Worm (Caenorhabditis elegans) whole organism, L4 larva: ENCODE data around the gene F15D4.4.

Source experiments
- F44E2.7 ChIP-seq: fragments of 200-800 bp; sonication (Bioruptor generic); IDR thresholded peaks from 2 replicates; pipeline ENCODE4 v2.1.2; 2022; ENCODE audit warnings: missing genetic modification characterization, missing compliant biosample characterization
- Y48G9A.11 ChIP-seq: fragments of 200-800 bp; sonication (Bioruptor generic); IDR thresholded peaks from 2 replicates; pipeline ENCODE4 v1.3.6; 2022; ENCODE audit warnings: missing genetic modification reagents, missing genetic modification characterization, missing compliant biosample characterization
- Y5F2A.4 ChIP-seq: fragments of 200-800 bp; sonication (Bioruptor generic); optimal IDR thresholded peaks from 2 replicates; lab custom pipeline; 2018; ENCODE audit warnings: mild to moderate bottlenecking, missing genetic modification characterization, missing compliant biosample characterization
- ZK337.2 ChIP-seq: fragments of 200-800 bp; sonication (Bioruptor generic); IDR thresholded peaks from 2 replicates; pipeline ENCODE4 v1.3.6; 2022; ENCODE audit warnings: missing genetic modification reagents, missing genetic modification characterization, missing compliant biosample characterization
- aha-1 ChIP-seq: fragments of 150-350 bp; peaks from one replicate; lab custom pipeline; 2014; ENCODE audit warnings: missing biosample characterization, missing genetic modification characterization
- attf-4 ChIP-seq: sonication (generic microtip); optimal IDR thresholded peaks from 3 replicates; lab custom pipeline; 2017; ENCODE audit warnings: missing biosample characterization, missing genetic modification characterization
- ctbp-1 ChIP-seq: fragments of 200-800 bp; sonication (Bioruptor generic); IDR thresholded peaks from 2 replicates; pipeline ENCODE4 v1.3.6; 2022; ENCODE audit warnings: missing genetic modification reagents, missing genetic modification characterization, missing compliant biosample characterization
- daf-12 ChIP-seq: fragments of 150-350 bp; optimal IDR thresholded peaks from 2 replicates; lab custom pipeline; 2014; ENCODE audit warnings: missing biosample characterization, missing genetic modification reagents, missing genetic modification characterization
- daf-8 ChIP-seq: fragments of 200-800 bp; sonication (Bioruptor generic); IDR thresholded peaks from 2 replicates; pipeline ENCODE4 v1.3.6; 2022; ENCODE audit warnings: missing genetic modification characterization, missing compliant biosample characterization
- dmd-6 ChIP-seq: fragments of 200-800 bp; sonication (Bioruptor generic); IDR thresholded peaks from 2 replicates; pipeline ENCODE4 v1.3.6; 2022; ENCODE audit warnings: missing genetic modification reagents, missing genetic modification characterization, missing compliant biosample characterization
- dmd-8 ChIP-seq: fragments of 200-800 bp; sonication (Bioruptor generic); IDR thresholded peaks from 2 replicates; pipeline ENCODE4 v1.3.6; 2022; ENCODE audit warnings: missing genetic modification characterization, missing compliant biosample characterization
- duxl-1 ChIP-seq: sonication (generic microtip); optimal IDR thresholded peaks from 2 replicates; lab custom pipeline; 2016; ENCODE audit warnings: mild to moderate bottlenecking, missing genetic modification characterization, moderate library complexity, missing compliant biosample characterization; ENCODE audit not compliant: poor library complexity
- egl-43 ChIP-seq: fragments of 200-800 bp; sonication (Bioruptor generic); IDR thresholded peaks from 2 replicates; pipeline ENCODE4 v1.3.6; 2022; ENCODE audit warnings: missing genetic modification reagents, missing genetic modification characterization, missing compliant biosample characterization
- gei-8 ChIP-seq: fragments of 200-800 bp; sonication (Bioruptor generic); optimal IDR thresholded peaks from 2 replicates; lab custom pipeline; 2018; ENCODE audit warnings: mild to moderate bottlenecking, missing genetic modification characterization, missing compliant biosample characterization
- hif-1 ChIP-seq, 2 experiments: sonication (generic microtip); optimal IDR thresholded peaks; 2 replicates each; lab custom pipeline; 2016 to 2017; ENCODE audit warnings: missing compliant biosample characterization in 2 of 2, missing genetic modification characterization in 2 of 2, missing genetic modification reagents in 2 of 2, missing genotype in 2 of 2, mild to moderate bottlenecking in 1 of 2
- hlh-11 ChIP-seq: fragments of 200-800 bp; sonication (Bioruptor generic); optimal IDR thresholded peaks from 2 replicates; lab custom pipeline; 2018; ENCODE audit warnings: mild to moderate bottlenecking, missing genetic modification characterization, missing compliant biosample characterization
- hlh-30 ChIP-seq: sonication (generic microtip); optimal IDR thresholded peaks from 2 replicates; lab custom pipeline; 2017; ENCODE audit warnings: antibody characterized with exemption, mild to moderate bottlenecking, missing genetic modification characterization, missing compliant biosample characterization; ENCODE audit not compliant: insufficient read depth
- hmg-1.1 ChIP-seq: fragments of 200-800 bp; sonication (Bioruptor generic); IDR thresholded peaks from 2 replicates; pipeline ENCODE4 v1.3.6; 2022; ENCODE audit warnings: missing genetic modification reagents, missing genetic modification characterization, missing compliant biosample characterization
- lin-39 ChIP-seq: fragments of 150-350 bp; optimal IDR thresholded peaks from 2 replicates; lab custom pipeline; 2014; ENCODE audit warnings: missing biosample characterization, missing genetic modification reagents, missing genetic modification characterization
- lsy-2 ChIP-seq, 2 experiments: fragments of 150-350 bp in 1 of 2; sonication (generic microtip) in 1 of 2; optimal IDR thresholded peaks; 2 replicates each; lab custom pipeline; 2014 to 2017; ENCODE audit warnings: missing biosample characterization in 2 of 2, missing genetic modification characterization in 2 of 2
- madf-5 ChIP-seq, 2 experiments: fragments of 200-800 bp; sonication (Bioruptor generic); IDR thresholded peaks; 2 replicates each; pipeline ENCODE4 v1.3.6; 2022; ENCODE audit warnings: missing compliant biosample characterization in 2 of 2, missing genetic modification characterization in 2 of 2
- mdt-29 ChIP-seq: fragments of 200-800 bp; sonication (Bioruptor generic); IDR thresholded peaks from 2 replicates; pipeline ENCODE4 v1.3.6; 2022; ENCODE audit warnings: missing genetic modification reagents, missing genetic modification characterization, missing compliant biosample characterization
- mep-1 ChIP-seq: fragments of 150-350 bp; sonication (generic microtip); optimal IDR thresholded peaks from 3 replicates; lab custom pipeline; 2014; ENCODE audit warnings: missing biosample characterization, missing genetic modification characterization
- mes-2 ChIP-seq: sonication (generic microtip); optimal IDR thresholded peaks from 2 replicates; lab custom pipeline; 2016; ENCODE audit warnings: missing genotype, mild to moderate bottlenecking, missing genetic modification characterization, missing compliant biosample characterization; ENCODE audit not compliant: poor library complexity, severe bottlenecking
- mxl-2 ChIP-seq: fragments of 200-800 bp; sonication (Bioruptor generic); conservative IDR thresholded peaks from 2 replicates; pipeline ENCODE4 v1.3.6; 2022; ENCODE audit warnings: missing genetic modification reagents, missing genetic modification characterization, missing compliant biosample characterization
- mxl-3 ChIP-seq: fragments of 200-800 bp; sonication (Bioruptor generic); optimal IDR thresholded peaks from 2 replicates; lab custom pipeline; 2018; ENCODE audit warnings: mild to moderate bottlenecking, missing genetic modification characterization, missing compliant biosample characterization
- nhr-28 ChIP-seq: fragments of 150-350 bp; optimal IDR thresholded peaks from 2 replicates; lab custom pipeline; 2014; ENCODE audit warnings: missing biosample characterization, missing genetic modification characterization
- nhr-41 ChIP-seq: fragments of 200-800 bp; sonication (Bioruptor generic); IDR thresholded peaks from 2 replicates; pipeline ENCODE4 v1.3.6; 2022; ENCODE audit warnings: missing genetic modification reagents, missing genetic modification characterization, missing compliant biosample characterization
- nhr-48 ChIP-seq: sonication (generic microtip); optimal IDR thresholded peaks from 2 replicates; lab custom pipeline; 2016; ENCODE audit warnings: mild to moderate bottlenecking, missing genetic modification characterization, missing compliant biosample characterization
- nhr-77 ChIP-seq: fragments of 150-350 bp; optimal IDR thresholded peaks from 2 replicates; lab custom pipeline; 2014; ENCODE audit warnings: missing biosample characterization, missing genetic modification characterization
- pha-4 ChIP-seq, 2 experiments: fragments of 150-350 bp in 1 of 2; fragments of 200-800 bp in 1 of 2; sonication (Bioruptor generic) in 1 of 2; IDR thresholded peaks in 1 of 2; optimal IDR thresholded peaks in 1 of 2; 2 replicates each; pipeline versions ENCODE4 v1.3.6 to Lab custom; 2014 to 2022; ENCODE audit warnings: missing genetic modification characterization in 2 of 2, missing genetic modification reagents in 2 of 2, missing biosample characterization in 1 of 2, missing compliant biosample characterization in 1 of 2
- php-3 ChIP-seq: fragments of 200-800 bp; sonication (Bioruptor generic); IDR thresholded peaks from 2 replicates; pipeline ENCODE4 v1.3.6; 2022; ENCODE audit warnings: missing genetic modification reagents, missing genetic modification characterization, missing compliant biosample characterization
- set-16 ChIP-seq: fragments of 200-800 bp; sonication (Bioruptor generic); IDR thresholded peaks from 2 replicates; pipeline ENCODE4 v1.3.6; 2022; ENCODE audit warnings: missing genetic modification reagents, missing genetic modification characterization, missing compliant biosample characterization
- snpc-1.2 ChIP-seq: fragments of 200-800 bp; sonication (Bioruptor generic); IDR thresholded peaks from 2 replicates; pipeline ENCODE4 v1.3.6; 2022; ENCODE audit warnings: missing genetic modification reagents, missing genetic modification characterization, missing compliant biosample characterization
- tag-97 ChIP-seq: fragments of 200-800 bp; sonication (Bioruptor generic); IDR thresholded peaks from 2 replicates; pipeline ENCODE4 v1.3.6; 2022; ENCODE audit warnings: missing genetic modification characterization, missing compliant biosample characterization
- unc-39 ChIP-seq: sonication (generic microtip); optimal IDR thresholded peaks from 2 replicates; lab custom pipeline; 2017; ENCODE audit warnings: missing biosample characterization, missing genetic modification characterization
- unc-62 ChIP-seq, 3 experiments: fragments of 150-350 bp in 1 of 3; sonication (generic microtip); optimal IDR thresholded peaks in 2 of 3; peaks in 1 of 3; 1 replicate in 1 of 3; 2 replicates in 2 of 3; lab custom pipeline; 2014 to 2017; ENCODE audit warnings: missing biosample characterization in 3 of 3, missing genetic modification characterization in 3 of 3, missing genetic modification reagents in 3 of 3, missing genotype in 1 of 3
- vab-7 ChIP-seq: fragments of 200-800 bp; sonication (Bioruptor generic); IDR thresholded peaks from 2 replicates; pipeline ENCODE4 v1.3.6; 2022; ENCODE audit warnings: missing genetic modification reagents, missing genetic modification characterization, missing compliant biosample characterization
- zag-1 ChIP-seq: fragments of 150-350 bp; optimal IDR thresholded peaks from 2 replicates; lab custom pipeline; 2014; ENCODE audit warnings: missing biosample characterization, missing genetic modification characterization
- ztf-7 ChIP-seq: fragments of 150-350 bp; optimal IDR thresholded peaks from 2 replicates; lab custom pipeline; 2014; ENCODE audit warnings: missing biosample characterization, missing genetic modification characterization

F15D4.4 gene

DNA sequence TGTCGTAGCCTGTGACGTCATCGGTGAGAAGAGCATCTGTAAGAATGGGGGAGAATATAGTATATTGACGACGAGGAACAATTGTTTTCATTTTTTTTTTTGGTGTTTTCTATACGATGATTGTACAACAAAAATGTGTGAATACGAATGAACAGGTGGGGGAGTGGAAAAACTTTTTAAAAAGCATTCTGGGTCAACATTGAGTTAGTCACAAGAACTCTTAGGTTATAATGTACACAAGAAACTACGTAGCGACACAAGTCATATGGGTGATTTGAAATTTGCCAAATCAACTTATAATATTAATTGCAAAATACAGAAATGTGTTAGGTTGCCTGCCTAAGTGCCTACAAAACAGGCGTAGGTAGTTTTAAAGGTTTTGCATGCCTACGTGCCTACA, 41.2 kb upstream of the F15D4.4 start:
- TF ChIP-seq F44E2.7 (GFP tag; lab: Robert Waterston, UW) (no peak), madf-5 (GFP tag; IDR thresholded peaks at IDR 0.05; lab: Robert Waterston, UW) (no peak), ZK337.2 (GFP tag; lab: Robert Waterston, UW) (no peak), hlh-30 (no peak), lsy-2 (tag; optimal IDR thresholded peaks at IDR 0.05; lab: Kevin White, UChicago) (no peak)

DNA sequence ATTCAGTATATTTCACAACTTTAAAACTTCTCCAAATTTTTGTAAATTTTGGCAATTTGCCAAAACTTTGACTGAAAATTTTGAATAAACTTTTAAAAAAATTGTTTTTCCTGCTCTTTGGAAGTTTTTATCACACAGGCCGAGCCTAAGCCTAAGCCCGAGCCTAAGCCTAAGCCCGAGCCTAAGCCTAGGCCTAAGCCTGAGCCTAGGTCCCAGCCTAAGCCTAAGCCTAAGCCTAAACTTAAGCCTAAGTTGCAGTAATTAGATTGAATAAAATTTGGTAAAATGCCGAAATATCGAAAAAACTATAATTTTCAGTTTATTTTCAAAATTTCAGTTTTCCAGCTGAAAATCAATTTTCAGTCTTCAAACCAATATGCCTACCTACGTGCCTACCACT, 40.6 kb upstream of the F15D4.4 start:
- no peak for TF ChIP-seq set-16 (GFP tag; lab: Robert Waterston, UW)
- TF ChIP-seq aha-1 (tag; lab: Kevin White, UChicago): peak; percentile 87
- TF ChIP-seq, all 104 proteins: peak for 1

DNA sequence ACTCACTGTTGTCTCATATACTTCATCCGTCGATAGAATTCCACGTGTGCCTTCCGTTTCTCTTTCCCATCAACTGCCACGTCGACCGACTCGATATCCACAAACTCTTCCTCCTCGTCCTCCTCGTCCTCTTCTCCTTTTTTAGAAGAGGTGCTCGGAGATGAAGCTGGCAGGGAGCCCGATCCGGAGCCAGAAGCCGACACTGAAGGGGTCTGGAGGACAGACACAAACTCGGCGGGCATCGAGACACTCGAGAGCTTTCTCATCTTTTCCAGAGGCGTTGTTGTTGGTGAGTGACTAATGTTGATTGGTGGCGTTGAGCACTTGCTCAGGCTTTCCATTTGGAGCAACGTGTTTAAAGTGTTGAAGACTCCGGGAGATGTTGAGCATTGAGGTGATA, 39.6 kb upstream of the F15D4.4 start:
- no peak for TF ChIP-seq daf-12 (tag; lab: Kevin White, UChicago)
- no peak for TF ChIP-seq attf-4
- no peak for TF ChIP-seq Y5F2A.4
- TF ChIP-seq ztf-7 (tag; lab: Kevin White, UChicago): no peak
- 0 out of 4 replicates have a peak, but pooled peaks of 1 of the 2 experiments have one; percentile 60 for TF ChIP-seq madf-5 (GFP tag; IDR thresholded peaks at IDR 0.05; lab: Robert Waterston, UW)
- no peak for TF ChIP-seq mxl-3 (GFP tag; lab: Kevin White, UChicago)
- TF ChIP-seq lsy-2 (tag; optimal IDR thresholded peaks at IDR 0.05; lab: Kevin White, UChicago): no peak
- no peak for TF ChIP-seq dmd-8 (GFP tag; lab: Robert Waterston, UW)
- peak; percentile 80 for TF ChIP-seq set-16 (GFP tag; lab: Robert Waterston, UW)
- no peak for TF ChIP-seq hmg-1.1 (GFP tag; lab: Robert Waterston, UW)
- TF ChIP-seq gei-8 (GFP tag; lab: Kevin White, UChicago): no peak
- no peak for TF ChIP-seq duxl-1 (tag; lab: Kevin White, UChicago)
- TF ChIP-seq snpc-1.2: no peak
- TF ChIP-seq mxl-2: no peak
- TF ChIP-seq mes-2 (tag; lab: Kevin White, UChicago): no peak
- no peak for TF ChIP-seq daf-8

DNA sequence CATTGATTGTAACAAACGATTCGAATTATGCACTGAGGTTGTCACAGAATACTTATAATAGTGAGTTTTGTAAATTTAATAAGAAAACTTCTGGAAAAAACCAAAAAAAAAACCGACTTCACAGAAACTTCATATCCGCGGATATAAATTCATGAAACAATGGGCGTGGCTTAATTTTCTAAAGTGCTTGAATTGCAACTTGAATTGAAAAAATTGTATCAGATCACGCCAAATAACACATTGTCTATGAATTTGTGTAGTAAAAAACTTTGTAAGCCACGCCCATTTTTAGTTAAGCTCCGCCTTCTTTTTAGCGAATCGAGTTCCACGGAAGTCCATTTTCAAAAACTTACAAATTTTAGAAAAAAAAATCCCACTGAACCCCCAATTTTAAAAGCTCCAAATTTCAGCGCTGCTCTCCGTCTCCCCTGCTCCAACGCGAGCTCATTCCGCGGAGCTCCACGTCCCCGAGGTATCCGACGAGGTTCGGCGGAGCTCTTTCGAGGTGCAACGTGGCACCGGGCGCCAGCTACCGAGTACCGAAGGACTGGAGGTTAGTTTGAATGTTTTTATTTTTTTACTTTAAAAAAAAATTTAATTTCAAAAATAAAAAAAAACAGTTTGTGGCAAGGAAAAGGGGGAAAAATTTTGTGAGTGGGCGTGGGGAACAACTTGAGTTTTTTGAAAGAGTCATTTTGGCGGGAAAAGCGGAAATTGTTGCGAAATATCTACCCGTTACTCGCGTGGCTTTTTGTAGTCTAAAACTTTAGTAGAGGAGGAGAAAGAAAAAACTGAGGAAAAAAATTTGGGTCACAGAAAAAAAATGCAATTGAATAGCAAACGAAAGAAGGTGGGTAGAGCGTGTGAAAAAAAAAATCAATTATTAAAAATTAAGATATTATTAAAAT, 36.5 kb upstream of the F15D4.4 start:
- TF ChIP-seq hlh-11 (tag; lab: Kevin White, UChicago): peak; percentile 8
- no peak for TF ChIP-seq nhr-48 (tag; lab: Kevin White, UChicago)
- TF ChIP-seq hif-1 (tag; optimal IDR thresholded peaks at IDR 0.05; lab: Kevin White, UChicago): peak in 1 of 2 experiments; percentile 23
- TF ChIP-seq mep-1: peak; percentile 8
- TF ChIP-seq tag-97 (GFP tag; lab: Robert Waterston, UW): no peak
- TF ChIP-seq nhr-77: no peak
- no peak for TF ChIP-seq nhr-41
- TF ChIP-seq F44E2.7 (GFP tag; lab: Robert Waterston, UW): no peak
- peak; percentile 10 for TF ChIP-seq mes-2 (tag; lab: Kevin White, UChicago)
- peak; percentile 51; the same call in 1 of the 2 replicates for TF ChIP-seq mdt-29 (GFP tag; lab: Robert Waterston, UW)
- peak; percentile 94 for TF ChIP-seq set-16 (GFP tag; lab: Robert Waterston, UW)
- no peak for TF ChIP-seq zag-1
- TF ChIP-seq duxl-1 (tag; lab: Kevin White, UChicago): peak; percentile 30
- no peak for TF ChIP-seq dmd-6 (GFP tag; lab: Robert Waterston, UW)
- TF ChIP-seq unc-39 (tag; lab: Kevin White, UChicago): no peak
- no peak for TF ChIP-seq vab-7
- no peak for TF ChIP-seq nhr-28 (tag; lab: Kevin White, UChicago)
- TF ChIP-seq hlh-30: peak; percentile 26
- TF ChIP-seq unc-62 (GFP tag; optimal IDR thresholded peaks at IDR 0.05 in 1 of 2; lab: Kevin White, UChicago): peak in 1 of 2 experiments; percentile 86
- TF ChIP-seq unc-62 (tag; optimal IDR thresholded peaks at IDR 0.05; lab: Kevin White, UChicago): no peak
- no peak for TF ChIP-seq snpc-1.2
- peak; percentile 38; the same call in 1 of the 2 replicates for TF ChIP-seq pha-4 (GFP tag; IDR thresholded peaks at IDR 0.05; lab: Robert Waterston, UW)
- TF ChIP-seq pha-4 (tag; optimal IDR thresholded peaks at IDR 0.05; lab: Kevin White, UChicago): no peak
- no peak for TF ChIP-seq ctbp-1 (GFP tag; lab: Robert Waterston, UW)
- TF ChIP-seq Y5F2A.4: no peak
- no peak for TF ChIP-seq Y48G9A.11 (GFP tag; lab: Robert Waterston, UW)
- TF ChIP-seq egl-43: peak; percentile 59; the same call in 1 of the 2 replicates
- TF ChIP-seq php-3 (GFP tag; lab: Robert Waterston, UW): 0 out of 2 replicates have a peak, but pooled peaks have one; percentile 52
- no peak for TF ChIP-seq lin-39
- no peak for TF ChIP-seq gei-8 (GFP tag; lab: Kevin White, UChicago)
